Worm (Caenorhabditis elegans) whole organism, midembryonic: ENCODE measurements around the gene H03G16.5.

Experiments used
- T22C8.4 ChIP-seq: fragments of 200-800 bp; sonication (Bioruptor generic); IDR thresholded peaks from 2 replicates; pipeline ENCODE4 v1.3.6; 2022; ENCODE audit warnings: missing genetic modification characterization, missing compliant biosample characterization
- cog-1 ChIP-seq: sonication (generic microtip); optimal IDR thresholded peaks from 2 replicates; lab custom pipeline; 2016; ENCODE audit warnings: missing genetic modification characterization, missing compliant biosample characterization
- flt-1 ChIP-seq: fragments of 200-800 bp; sonication (Bioruptor generic); IDR thresholded peaks from 2 replicates; pipeline ENCODE4 v1.3.6; 2022; ENCODE audit warnings: missing genetic modification characterization, missing compliant biosample characterization
- klf-2 ChIP-seq: fragments of 200-800 bp; sonication (Bioruptor generic); conservative IDR thresholded peaks from 2 replicates; pipeline ENCODE4 v1.3.6; 2022; ENCODE audit warnings: missing genetic modification reagents, missing genetic modification characterization, missing compliant biosample characterization
- med-1 ChIP-seq: sonication (generic microtip); optimal IDR thresholded peaks from 2 replicates; lab custom pipeline; 2017; ENCODE audit warnings: missing genetic modification characterization, mild to moderate bottlenecking, missing compliant biosample characterization, antibody characterized with exemption, missing genetic modification reagents; ENCODE audit not compliant: insufficient read depth
- ref-1 ChIP-seq: fragments of 200-800 bp; sonication (Bioruptor generic); conservative IDR thresholded peaks from 2 replicates; pipeline ENCODE4 v1.3.6; 2022; ENCODE audit warnings: missing genetic modification reagents, missing genetic modification characterization, missing compliant biosample characterization
- tab-1 ChIP-seq: fragments of 200-800 bp; sonication (Bioruptor generic); IDR thresholded peaks from 2 replicates; pipeline ENCODE4 v1.3.6; 2022; ENCODE audit warnings: missing genetic modification characterization, missing compliant biosample characterization
- ztf-23 ChIP-seq: fragments of 200-800 bp; sonication (Bioruptor generic); IDR thresholded peaks from 2 replicates; pipeline ENCODE4 v1.3.6; 2022; ENCODE audit warnings: missing genetic modification reagents, missing genetic modification characterization, missing compliant biosample characterization
- ztf-29 ChIP-seq: fragments of 200-800 bp; sonication (Bioruptor generic); IDR thresholded peaks from 2 replicates; pipeline ENCODE4 v1.3.6; 2022; ENCODE audit warnings: missing genetic modification reagents, missing genetic modification characterization, missing compliant biosample characterization

H03G16.5 gene

ce11 chrX:15027997-15028396 lies 28.6 kb downstream of the H03G16.5 start:
- TF ChIP-seq klf-2 (GFP tag; lab: Robert Waterston, UW), result no peak
- no peak for TF ChIP-seq T22C8.4
- no peak for TF ChIP-seq med-1
- TF ChIP-seq ztf-29 (GFP tag; lab: Robert Waterston, UW), result no peak
- TF ChIP-seq ztf-23, result no peak
- TF ChIP-seq ref-1 (GFP tag; lab: Robert Waterston, UW), result no peak
- no peak for TF ChIP-seq cog-1 (tag; lab: Kevin White, UChicago)
- no peak for TF ChIP-seq tab-1 (GFP tag; lab: Robert Waterston, UW)
- no peak for TF ChIP-seq flt-1 (GFP tag; lab: Robert Waterston, UW)

- TF ChIP-seq klf-2 (GFP tag; lab: Robert Waterston, UW) (no peak), flt-1 (GFP tag; lab: Robert Waterston, UW) (no peak), ref-1 (GFP tag; lab: Robert Waterston, UW) (no peak), T22C8.4 (no peak), ztf-23 (no peak), med-1 (no peak), cog-1 (tag; lab: Kevin White, UChicago) (no peak), tab-1 (GFP tag; lab: Robert Waterston, UW) (no peak), ztf-29 (GFP tag; lab: Robert Waterston, UW) (no peak)
Observed at ce11 chrX:15027566-15027965, 29.1 kb downstream of the H03G16.5 start.

ce11 chrX:15026008-15026407 lies 30.6 kb downstream of the H03G16.5 start, which contains the start of gene seb-3:
Gene seb-3 (plus strand): TSS chrX:15026308.
- no peak for TF ChIP-seq med-1
- TF ChIP-seq klf-2 (GFP tag; lab: Robert Waterston, UW), result no peak
- TF ChIP-seq T22C8.4, result no peak
- no peak for TF ChIP-seq ztf-29 (GFP tag; lab: Robert Waterston, UW)
- TF ChIP-seq flt-1 (GFP tag; lab: Robert Waterston, UW), result no peak
- TF ChIP-seq cog-1 (tag; lab: Kevin White, UChicago), result no peak
- no peak for TF ChIP-seq tab-1 (GFP tag; lab: Robert Waterston, UW)
- no peak for TF ChIP-seq ref-1 (GFP tag; lab: Robert Waterston, UW)
- TF ChIP-seq ztf-23, result no peak

- TF ChIP-seq ztf-29 (GFP tag; lab: Robert Waterston, UW) (no peak), med-1 (no peak), tab-1 (GFP tag; lab: Robert Waterston, UW) (no peak), klf-2 (GFP tag; lab: Robert Waterston, UW) (no peak), ztf-23 (no peak), T22C8.4 (no peak), flt-1 (GFP tag; lab: Robert Waterston, UW) (no peak)
Observed at ce11 chrX:15016102-15016501, 40.5 kb downstream of the H03G16.5 start.

- no peak for TF ChIP-seq ztf-29 (GFP tag; lab: Robert Waterston, UW)
- no peak for TF ChIP-seq ref-1 (GFP tag; lab: Robert Waterston, UW)
- no peak for TF ChIP-seq klf-2 (GFP tag; lab: Robert Waterston, UW)
- TF ChIP-seq flt-1 (GFP tag; lab: Robert Waterston, UW), result no peak
- TF ChIP-seq T22C8.4, result no peak
- TF ChIP-seq med-1, result no peak
- no peak for TF ChIP-seq ztf-23
- TF ChIP-seq tab-1 (GFP tag; lab: Robert Waterston, UW), result no peak
- TF ChIP-seq cog-1 (tag; lab: Kevin White, UChicago), result no peak
Observed at ce11 chrX:15013941-15014453, 42.6 kb downstream of the H03G16.5 start.

ce11 chrX:15011526-15012274 lies 44.9 kb downstream of the H03G16.5 start:
- no peak for TF ChIP-seq tab-1 (GFP tag; lab: Robert Waterston, UW)
- TF ChIP-seq T22C8.4, result no peak
- no peak for TF ChIP-seq ref-1 (GFP tag; lab: Robert Waterston, UW)
- TF ChIP-seq klf-2 (GFP tag; lab: Robert Waterston, UW), result no peak
- no peak for TF ChIP-seq ztf-29 (GFP tag; lab: Robert Waterston, UW)
- no peak for TF ChIP-seq cog-1 (tag; lab: Kevin White, UChicago)
- TF ChIP-seq ztf-23, result no peak
- no peak for TF ChIP-seq flt-1 (GFP tag; lab: Robert Waterston, UW)
- TF ChIP-seq med-1, result no peak

ce11 chrX:15010941-15011340 lies 45.7 kb downstream of the H03G16.5 start:
- TF ChIP-seq T22C8.4, result no peak

- TF ChIP-seq klf-2 (GFP tag; lab: Robert Waterston, UW), result no peak
- no peak for TF ChIP-seq flt-1 (GFP tag; lab: Robert Waterston, UW)
- TF ChIP-seq tab-1 (GFP tag; lab: Robert Waterston, UW), result no peak
- no peak for TF ChIP-seq ztf-23
- no peak for TF ChIP-seq med-1
- TF ChIP-seq ref-1 (GFP tag; lab: Robert Waterston, UW), result no peak
- no peak for TF ChIP-seq T22C8.4
- TF ChIP-seq cog-1 (tag; lab: Kevin White, UChicago), result no peak
- TF ChIP-seq ztf-29 (GFP tag; lab: Robert Waterston, UW), result no peak
Observed at ce11 chrX:15008697-15009096, 47.9 kb downstream of the H03G16.5 start.

ce11 chrX:15006847-15007358 lies 49.7 kb downstream of the H03G16.5 start, which contains the start of gene ergi-2:
Gene ergi-2 (minus strand): TSS chrX:15007308.
- TF ChIP-seq ref-1 (GFP tag; lab: Robert Waterston, UW) (no peak), ztf-23 (no peak), T22C8.4 (no peak), cog-1 (tag; lab: Kevin White, UChicago) (no peak), klf-2 (GFP tag; lab: Robert Waterston, UW) (no peak), flt-1 (GFP tag; lab: Robert Waterston, UW) (no peak), tab-1 (GFP tag; lab: Robert Waterston, UW) (no peak), med-1 (no peak), ztf-29 (GFP tag; lab: Robert Waterston, UW) (no peak)
